Worm (Caenorhabditis elegans) whole organism, young adult: ENCODE results near the gene C17B7.8.

Source experiments
- mel-28 ChIP-seq: sonication (generic microtip); optimal IDR thresholded peaks from 2 replicates; lab custom pipeline; 2016; ENCODE audit warnings: borderline replicate concordance, mild to moderate bottlenecking, missing genetic modification characterization, missing compliant biosample characterization
- pha-4 ChIP-seq: fragments of 150-350 bp; sonication (generic microtip); optimal IDR thresholded peaks from 2 replicates; lab custom pipeline; 2014; ENCODE audit warnings: missing biosample characterization, missing genetic modification reagents, missing genetic modification characterization

DNA sequence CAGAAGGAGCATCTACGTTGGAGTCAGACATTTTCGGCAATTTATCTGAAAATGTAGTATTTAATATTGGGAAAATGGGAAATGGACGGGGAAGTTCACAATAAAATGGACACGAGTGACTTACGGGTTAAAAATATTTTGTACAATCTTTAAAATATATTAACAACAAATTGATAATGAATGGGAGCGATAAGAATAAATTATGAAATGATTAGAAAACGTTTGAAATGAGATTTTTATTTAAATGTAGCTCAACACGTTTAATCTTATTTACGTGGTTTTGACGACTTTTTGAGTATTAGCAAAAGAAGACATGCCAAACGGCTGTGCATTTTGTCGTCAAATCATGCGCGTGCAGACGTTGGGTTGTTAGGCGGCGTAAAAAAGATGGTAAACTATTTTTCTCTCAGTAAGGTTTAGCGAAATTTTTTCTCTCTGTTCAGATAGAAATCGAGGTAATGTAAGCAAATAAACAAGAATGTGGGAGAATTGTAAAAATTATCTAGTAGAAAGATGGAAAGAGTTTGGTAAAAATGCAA is 45.9 kb downstream of the C17B7.8 start, which contains the start of gene fbxa-64:
- TF ChIP-seq pha-4 (tag; lab: Kevin White, UChicago) (no peak), mel-28 (tag; lab: Kevin White, UChicago) (no peak)
